Fruit fly (Drosophila melanogaster) whole organism, embryonic: Measurements from ENCODE around the gene CG33235.
A peak's percentile ranks its signal among the peaks of the same experiment; 100 is the strongest.

Experiments used
- CG10147 ChIP-seq: fragments of 200-800 bp; sonication (Bioruptor generic); optimal IDR thresholded peaks from 2 replicates; lab custom pipeline; 2019; ENCODE audit warnings: missing biosample characterization, mild to moderate bottlenecking, missing genetic modification characterization, moderate library complexity
- CG10209 ChIP-seq: fragments of 200-800 bp; sonication (Bioruptor generic); optimal IDR thresholded peaks from 3 replicates; lab custom pipeline; 2017; ENCODE audit warnings: missing biosample characterization, mild to moderate bottlenecking, missing genetic modification characterization, missing genetic modification reagents
- CG10321 ChIP-seq: fragments of 200-800 bp; sonication (Bioruptor generic); IDR thresholded peaks from 2 replicates; pipeline ENCODE4 v1.3.6; 2022; ENCODE audit warnings: missing biosample characterization, missing genetic modification characterization
- CG12219 ChIP-seq: fragments of 200-800 bp; sonication (Bioruptor generic); optimal IDR thresholded peaks from 3 replicates; lab custom pipeline; 2018; ENCODE audit warnings: missing biosample characterization, mild to moderate bottlenecking, missing genetic modification characterization
- CG12236 ChIP-seq: fragments of 200-800 bp; sonication (Bioruptor generic); optimal IDR thresholded peaks from 2 replicates; lab custom pipeline; 2016; ENCODE audit warnings: missing biosample characterization, missing genetic modification characterization
- CG13775 ChIP-seq: fragments of 200-800 bp; sonication (Bioruptor generic); optimal IDR thresholded peaks from 3 replicates; lab custom pipeline; 2017; ENCODE audit warnings: missing biosample characterization, mild to moderate bottlenecking, missing genetic modification characterization
- CG14014 ChIP-seq: fragments of 200-800 bp; sonication (Bioruptor generic); IDR thresholded peaks from 2 replicates; pipeline ENCODE4 v1.3.6; 2022; ENCODE audit warnings: missing biosample characterization, missing genetic modification characterization
- CG14710 ChIP-seq: fragments of 200-800 bp; sonication (Bioruptor generic); optimal IDR thresholded peaks from 3 replicates; lab custom pipeline; 2019; ENCODE audit warnings: missing biosample characterization, mild to moderate bottlenecking, missing genetic modification characterization, moderate library complexity
- CG15269 ChIP-seq: fragments of 200-800 bp; sonication (Bioruptor generic); optimal IDR thresholded peaks from 2 replicates; lab custom pipeline; 2018; ENCODE audit warnings: missing biosample characterization, mild to moderate bottlenecking, missing genetic modification characterization, moderate library complexity
- CG16815 ChIP-seq: fragments of 200-800 bp; sonication (Bioruptor generic); optimal IDR thresholded peaks from 3 replicates; lab custom pipeline; 2017; ENCODE audit warnings: missing biosample characterization, mild to moderate bottlenecking, missing genetic modification characterization
- CG17912 ChIP-seq: fragments of 200-800 bp; sonication (Bioruptor generic); optimal IDR thresholded peaks from 2 replicates; lab custom pipeline; 2018; ENCODE audit warnings: missing biosample characterization, mild to moderate bottlenecking, missing genetic modification characterization
- CG30431 ChIP-seq: fragments of 200-800 bp; sonication (Bioruptor generic); optimal IDR thresholded peaks from 2 replicates; lab custom pipeline; 2017; ENCODE audit warnings: missing biosample characterization, missing genetic modification characterization
- CG3838 ChIP-seq: fragments of 200-800 bp; sonication (Bioruptor generic); optimal IDR thresholded peaks from 3 replicates; lab custom pipeline; 2016; ENCODE audit warnings: missing biosample characterization, missing genetic modification characterization
- CG3847 ChIP-seq: fragments of 200-800 bp; sonication (Bioruptor generic); IDR thresholded peaks from 2 replicates; pipeline ENCODE4 v1.3.6; 2022; ENCODE audit warnings: missing biosample characterization, missing genetic modification characterization
- CG4282 ChIP-seq: fragments of 200-800 bp; sonication (Bioruptor generic); optimal IDR thresholded peaks from 2 replicates; lab custom pipeline; 2016; ENCODE audit warnings: missing biosample characterization, missing genetic modification characterization
- CG43689 ChIP-seq: fragments of 200-800 bp; sonication (Bioruptor generic); IDR thresholded peaks from 2 replicates; pipeline ENCODE4 v1.3.6; 2022; ENCODE audit warnings: missing biosample characterization, missing genetic modification characterization
- CG5953 ChIP-seq: fragments of 200-800 bp; sonication (Bioruptor generic); IDR thresholded peaks from 2 replicates; pipeline ENCODE4 v1.3.6; 2022; ENCODE audit warnings: missing biosample characterization, missing genetic modification characterization
- CG6272 ChIP-seq: fragments of 200-800 bp; sonication (Bioruptor generic); IDR thresholded peaks from 2 replicates; pipeline ENCODE4 v1.3.6; 2022; ENCODE audit warnings: missing biosample characterization, missing genetic modification characterization
- CG6689 ChIP-seq: fragments of 200-800 bp; sonication (Bioruptor generic); IDR thresholded peaks from 2 replicates; pipeline ENCODE4 v1.3.6; 2022; ENCODE audit warnings: missing biosample characterization, missing genetic modification characterization
- CG6765 ChIP-seq: fragments of 200-800 bp; sonication (Bioruptor generic); optimal IDR thresholded peaks from 3 replicates; lab custom pipeline; 2017; ENCODE audit warnings: missing biosample characterization, mild to moderate bottlenecking, missing genetic modification characterization
- CG7786 ChIP-seq: fragments of 200-800 bp; sonication (Bioruptor generic); optimal IDR thresholded peaks from 2 replicates; lab custom pipeline; 2016; ENCODE audit warnings: missing biosample characterization, missing genetic modification characterization
- CG8765 ChIP-seq: fragments of 200-800 bp; sonication (Bioruptor generic); IDR thresholded peaks from 2 replicates; pipeline ENCODE4 v1.3.6; 2022; ENCODE audit warnings: missing biosample characterization, missing genetic modification characterization
- CG9797 ChIP-seq: fragments of 200-800 bp; sonication (Bioruptor generic); optimal IDR thresholded peaks from 3 replicates; lab custom pipeline; 2018; ENCODE audit warnings: missing biosample characterization, mild to moderate bottlenecking, missing genetic modification characterization
- CHES-1-like ChIP-seq: fragments of 200-800 bp; sonication (Bioruptor generic); optimal IDR thresholded peaks from 2 replicates; lab custom pipeline; 2016; ENCODE audit warnings: missing biosample characterization, missing genetic modification characterization
- Dbx ChIP-seq: fragments of 200-800 bp; sonication (Bioruptor generic); IDR thresholded peaks from 3 replicates; pipeline ENCODE4 v1.3.6; 2022; ENCODE audit warnings: missing biosample characterization, missing genetic modification characterization
- Fer1 ChIP-seq: fragments of 200-800 bp; sonication (Bioruptor generic); optimal IDR thresholded peaks from 2 replicates; lab custom pipeline; 2017; ENCODE audit warnings: missing biosample characterization, mild to moderate bottlenecking, missing genetic modification characterization
- Fer3 ChIP-seq: fragments of 200-800 bp; sonication (Bioruptor generic); optimal IDR thresholded peaks from 2 replicates; lab custom pipeline; 2018; ENCODE audit warnings: missing biosample characterization, mild to moderate bottlenecking, missing genetic modification characterization, moderate library complexity
- Gsc ChIP-seq: fragments of 200-800 bp; sonication (Bioruptor generic); IDR thresholded peaks from 2 replicates; pipeline ENCODE4 v1.3.6; 2022; ENCODE audit warnings: missing biosample characterization, missing genetic modification characterization
- HHEX ChIP-seq: fragments of 200-800 bp; sonication (Bioruptor generic); optimal IDR thresholded peaks from 3 replicates; lab custom pipeline; 2017; ENCODE audit warnings: missing biosample characterization, mild to moderate bottlenecking, missing genetic modification characterization, missing genetic modification reagents
- HmgZ ChIP-seq: fragments of 200-800 bp; sonication (Bioruptor generic); optimal IDR thresholded peaks from 2 replicates; lab custom pipeline; 2018; ENCODE audit warnings: missing biosample characterization, mild to moderate bottlenecking, missing genetic modification characterization
- Neu2 ChIP-seq: fragments of 200-800 bp; sonication (Bioruptor generic); optimal IDR thresholded peaks from 3 replicates; lab custom pipeline; 2016; ENCODE audit warnings: missing biosample characterization, missing genetic modification characterization, borderline replicate concordance
- Optix ChIP-seq: fragments of 200-800 bp; sonication (Bioruptor generic); IDR thresholded peaks from 3 replicates; pipeline ENCODE4 v1.3.6; 2022; ENCODE audit warnings: missing biosample characterization, missing genetic modification characterization
- Pdp1 ChIP-seq, 2 experiments: fragments of 200-800 bp; sonication (Bioruptor generic); optimal IDR thresholded peaks; 3 replicates each; lab custom pipeline; 2016; ENCODE audit warnings: missing biosample characterization in 2 of 2, missing genetic modification characterization in 2 of 2, mild to moderate bottlenecking in 1 of 2, moderate library complexity in 1 of 2
- Six4 ChIP-seq: fragments of 200-800 bp; sonication (Bioruptor generic); optimal IDR thresholded peaks from 2 replicates; lab custom pipeline; 2016; ENCODE audit warnings: missing biosample characterization, missing genetic modification characterization
- Sox102F ChIP-seq: fragments of 200-800 bp; sonication (Bioruptor generic); optimal IDR thresholded peaks from 2 replicates; lab custom pipeline; 2018; ENCODE audit warnings: missing biosample characterization, mild to moderate bottlenecking, missing genetic modification characterization, moderate library complexity
- Sry-β ChIP-seq: fragments of 200-800 bp; sonication (Bioruptor generic); optimal IDR thresholded peaks from 2 replicates; lab custom pipeline; 2018; ENCODE audit warnings: missing biosample characterization, mild to moderate bottlenecking, missing genetic modification characterization, moderate library complexity
- Stat92E ChIP-seq, 3 experiments: fragments of >200 bp in 2 of 3; fragments of 200-800 bp in 1 of 3; sonication (Bioruptor generic) in 1 of 3; optimal IDR thresholded peaks; 2 replicates each; lab custom pipeline; 2017 to 2019; ENCODE audit warnings: missing biosample characterization in 3 of 3, missing genetic modification characterization in 3 of 3, mild to moderate bottlenecking in 1 of 3, moderate library complexity in 1 of 3
- exex ChIP-seq: fragments of 200-800 bp; sonication (Bioruptor generic); optimal IDR thresholded peaks from 4 replicates; lab custom pipeline; 2018; ENCODE audit warnings: missing biosample characterization, mild to moderate bottlenecking, missing genetic modification characterization, moderate library complexity
- gsb-n ChIP-seq: fragments of 200-800 bp; sonication (Bioruptor generic); optimal IDR thresholded peaks from 3 replicates; lab custom pipeline; 2018; ENCODE audit warnings: missing biosample characterization, mild to moderate bottlenecking, missing genetic modification characterization
- ind ChIP-seq: fragments of 200-800 bp; sonication (Bioruptor generic); optimal IDR thresholded peaks from 3 replicates; lab custom pipeline; 2016; ENCODE audit warnings: missing biosample characterization, missing genetic modification characterization
- kah ChIP-seq: fragments of 200-800 bp; sonication (Bioruptor generic); optimal IDR thresholded peaks from 2 replicates; lab custom pipeline; 2018; ENCODE audit warnings: missing biosample characterization, mild to moderate bottlenecking, missing genetic modification characterization
- lmd ChIP-seq: fragments of 200-800 bp; sonication (Bioruptor generic); IDR thresholded peaks from 2 replicates; pipeline ENCODE4 v1.3.6; 2022; ENCODE audit warnings: missing biosample characterization, missing genetic modification characterization
- lola ChIP-seq, 3 experiments: fragments of >200 bp in 2 of 3; fragments of 200-800 bp in 1 of 3; sonication (Bioruptor generic) in 1 of 3; optimal IDR thresholded peaks; 2 replicates each; lab custom pipeline; 2017 to 2019; ENCODE audit warnings: missing biosample characterization in 3 of 3, missing genetic modification characterization in 3 of 3, mild to moderate bottlenecking in 1 of 3, moderate library complexity in 1 of 3
- nau ChIP-seq: fragments of 200-800 bp; sonication (Bioruptor generic); optimal IDR thresholded peaks from 3 replicates; lab custom pipeline; 2017; ENCODE audit warnings: missing biosample characterization, mild to moderate bottlenecking, missing genetic modification characterization, missing genetic modification reagents
- nerfin-1 ChIP-seq: fragments of 200-800 bp; sonication (Bioruptor generic); optimal IDR thresholded peaks from 3 replicates; lab custom pipeline; 2019; ENCODE audit warnings: missing biosample characterization, mild to moderate bottlenecking, missing genetic modification characterization, moderate library complexity
- odd ChIP-seq: fragments of 200-800 bp; sonication (Bioruptor generic); optimal IDR thresholded peaks from 2 replicates; lab custom pipeline; 2017; ENCODE audit warnings: missing biosample characterization, mild to moderate bottlenecking, missing genetic modification characterization
- phol ChIP-seq: fragments of 200-800 bp; sonication (Bioruptor generic); optimal IDR thresholded peaks from 3 replicates; lab custom pipeline; 2018; ENCODE audit warnings: missing biosample characterization, mild to moderate bottlenecking, missing genetic modification characterization, moderate library complexity
- ro ChIP-seq: fragments of 200-800 bp; sonication (Bioruptor generic); IDR thresholded peaks from 2 replicates; pipeline ENCODE4 v1.3.6; 2022; ENCODE audit warnings: missing biosample characterization, missing genetic modification characterization
- schlank ChIP-seq: fragments of 200-800 bp; sonication (Bioruptor generic); optimal IDR thresholded peaks from 2 replicates; lab custom pipeline; 2018; ENCODE audit warnings: missing biosample characterization, mild to moderate bottlenecking, missing genetic modification characterization
- stc ChIP-seq: fragments of 200-800 bp; sonication (Bioruptor generic); IDR thresholded peaks from 2 replicates; pipeline ENCODE4 v1.3.6; 2022; ENCODE audit warnings: missing biosample characterization, missing genetic modification characterization

CG33235 gene

dm6 chrX:11518435-11518834 lies 27.1 kb upstream of the CG33235 start (continued):
- TF ChIP-seq CG30431 (peak; percentile 58), Sry-β (GFP tag; lab: Kevin White, UChicago) (no peak), Stat92E (GFP tag; optimal IDR thresholded peaks at IDR 0.05; lab: Kevin White, UChicago) (no peak), CG10147 (GFP tag; lab: Kevin White, UChicago) (peak; percentile 68), ind (GFP tag; lab: Kevin White, UChicago) (peak; percentile 70), CG9797 (no peak), exex (tag; lab: Kevin White, UChicago) (peak; percentile 9), odd (GFP tag; lab: Kevin White, UChicago) (peak; percentile 45), CG3847 (GFP tag; lab: Robert Waterston, UW) (peak; percentile 80), lmd (GFP tag; lab: Robert Waterston, UW) (peak; percentile 88), HmgZ (tag; lab: Kevin White, UChicago) (peak; percentile 44), CG3838 (GFP tag; lab: Kevin White, UChicago) (peak; percentile 33), CG17912 (GFP tag; lab: Kevin White, UChicago) (no peak), CG5953 (GFP tag; lab: Robert Waterston, UW) (peak; percentile 67), Neu2 (no peak), HHEX (GFP tag; lab: Kevin White, UChicago) (peak; percentile 75), CG15269 (tag; lab: Kevin White, UChicago) (peak; percentile 86), nerfin-1 (peak; percentile 19), CG10321 (peak; percentile 45; the same call in 1 of the 2 replicates), CG43689 (GFP tag; lab: Robert Waterston, UW) (peak; percentile 81), Pdp1 (GFP tag; optimal IDR thresholded peaks at IDR 0.05; lab: Kevin White, UChicago) (peak; percentile 37 to 56), CG8765 (GFP tag; lab: Robert Waterston, UW) (peak; percentile 36; the same call in 1 of the 2 replicates), Optix (peak; percentile 70; the same call in 2 of the 3 replicates), Gsc (GFP tag; lab: Robert Waterston, UW) (no peak), lola (GFP tag; optimal IDR thresholded peaks at IDR 0.05; lab: Kevin White, UChicago) (peak in 1 of 3 experiments; percentile 5), CG14710 (tag; lab: Kevin White, UChicago) (peak; percentile 19), ro (GFP tag; lab: Robert Waterston, UW) (peak; percentile 23; the same call in 1 of the 2 replicates), Fer3 (peak; percentile 79), CG6689 (GFP tag; lab: Robert Waterston, UW) (peak; percentile 75), CG6765 (GFP tag; lab: Kevin White, UChicago) (peak; percentile 55), CG12236 (no peak), kah (peak; percentile 19), stc (GFP tag; lab: Robert Waterston, UW) (peak; percentile 74), Six4 (peak; percentile 42), CG14014 (GFP tag; lab: Robert Waterston, UW) (peak; percentile 90), phol (peak; percentile 61), CHES-1-like (no peak), CG12219 (peak; percentile 64), CG13775 (GFP tag; lab: Kevin White, UChicago) (peak; percentile 52), CG10209 (peak; percentile 60), CG4282 (GFP tag; lab: Kevin White, UChicago) (no peak), CG6272 (peak; percentile 75), CG7786 (GFP tag; lab: Kevin White, UChicago) (peak; percentile 28), schlank (tag; lab: Kevin White, UChicago) (peak; percentile 39), gsb-n (peak; percentile 32), Sox102F (GFP tag; lab: Kevin White, UChicago) (peak; percentile 76), nau (GFP tag; lab: Kevin White, UChicago) (peak; percentile 56), Dbx (GFP tag; lab: Robert Waterston, UW) (peak; percentile 83), Fer1 (GFP tag; lab: Kevin White, UChicago) (peak; percentile 79), CG16815 (GFP tag; lab: Kevin White, UChicago) (peak; percentile 10)
